Worm (Caenorhabditis elegans): Measurements from ENCODE around the gene nhr-91.

The nhr-91 gene

DNA sequence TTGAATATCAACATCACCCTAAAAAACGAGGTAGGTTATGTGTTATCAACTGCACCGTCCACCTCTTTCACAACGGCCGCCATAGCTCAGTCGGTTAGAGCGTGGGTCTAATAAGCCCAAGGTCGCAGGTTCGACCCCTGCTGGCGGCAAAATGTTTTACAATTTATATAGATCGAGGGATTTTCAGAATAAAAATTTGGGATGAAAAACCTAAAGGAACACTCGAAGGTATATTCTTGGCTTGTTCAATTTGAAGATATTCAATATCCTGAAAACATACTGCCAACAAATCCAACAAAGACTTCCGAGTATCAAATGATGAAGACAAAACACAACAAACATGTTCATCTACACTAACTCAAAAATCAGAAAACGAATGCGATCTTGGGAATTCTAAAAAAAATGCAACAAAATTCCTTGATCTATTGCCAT is 11.8 kb upstream of the nhr-91 start (continued):
- no peak for TF ChIP-seq nhr-28 (tag; optimal IDR thresholded peaks at IDR 0.05)
- peak; percentile 55 to 88 for TF ChIP-seq daf-16 (GFP tag; optimal IDR thresholded peaks at IDR 0.05)
- peak; percentile 66 for TF ChIP-seq daf-16 (tag; optimal IDR thresholded peaks at IDR 0.05)
- peak in 1 of 2 experiments; percentile 68; a peak in 1 of 4 replicates for TF ChIP-seq madf-5 (GFP tag; IDR thresholded peaks at IDR 0.05)
- TF ChIP-seq rbr-2 (tag; optimal IDR thresholded peaks at IDR 0.05) = peak; percentile 39
- TF ChIP-seq zip-2 (tag; optimal IDR thresholded peaks at IDR 0.05) = peak; percentile 62
- no peak for TF ChIP-seq unc-62 (GFP tag; optimal IDR thresholded peaks at IDR 0.05 in 1 of 2)
- TF ChIP-seq unc-62 (tag; optimal IDR thresholded peaks at IDR 0.05) = no peak
- no peak for TF ChIP-seq mdl-1 (tag; optimal IDR thresholded peaks at IDR 0.05)
- no peak for TF ChIP-seq nhr-11 (tag; optimal IDR thresholded peaks at IDR 0.05)
- peak; percentile 79 for TF ChIP-seq lin-13 (GFP tag; optimal IDR thresholded peaks at IDR 0.05)
- no peak for TF ChIP-seq ZK546.5 (tag; optimal IDR thresholded peaks at IDR 0.05)
- TF ChIP-seq egl-43 (GFP tag; IDR thresholded peaks at IDR 0.05) = no peak; the same call in 1 of the 2 replicates
- TF ChIP-seq hif-1 (tag; optimal IDR thresholded peaks at IDR 0.05) = peak in 1 of 2 experiments; percentile 11
- TF ChIP-seq ceh-28 (tag; optimal IDR thresholded peaks at IDR 0.05) = no peak
- TF ChIP-seq mep-1 (tag; optimal IDR thresholded peaks at IDR 0.05) = peak; percentile 33
- peak; percentile 43; the same call in 1 of the 2 replicates for TF ChIP-seq dmd-6 (GFP tag; IDR thresholded peaks at IDR 0.05)
- TF ChIP-seq sdz-12 (GFP tag; optimal IDR thresholded peaks at IDR 0.05) = peak; percentile 38
- TF ChIP-seq ctbp-1 (GFP tag; IDR thresholded peaks at IDR 0.05) = peak; percentile 68; the same call in 1 of the 2 replicates
- TF ChIP-seq ceh-62 (tag; optimal IDR thresholded peaks at IDR 0.05) = no peak
- peak; percentile 78 for TF ChIP-seq dmd-8 (GFP tag; IDR thresholded peaks at IDR 0.05)
- no peak for TF ChIP-seq ama-1 (optimal IDR thresholded peaks at IDR 0.05)
- TF ChIP-seq F49E8.2 (tag; optimal IDR thresholded peaks at IDR 0.05; ENCODE audit: borderline replicate concordance) = peak; percentile 80
- no peak for TF ChIP-seq fos-1 (tag; optimal IDR thresholded peaks at IDR 0.05)
- no peak for TF ChIP-seq nhr-6 (tag; optimal IDR thresholded peaks at IDR 0.05)

DNA sequence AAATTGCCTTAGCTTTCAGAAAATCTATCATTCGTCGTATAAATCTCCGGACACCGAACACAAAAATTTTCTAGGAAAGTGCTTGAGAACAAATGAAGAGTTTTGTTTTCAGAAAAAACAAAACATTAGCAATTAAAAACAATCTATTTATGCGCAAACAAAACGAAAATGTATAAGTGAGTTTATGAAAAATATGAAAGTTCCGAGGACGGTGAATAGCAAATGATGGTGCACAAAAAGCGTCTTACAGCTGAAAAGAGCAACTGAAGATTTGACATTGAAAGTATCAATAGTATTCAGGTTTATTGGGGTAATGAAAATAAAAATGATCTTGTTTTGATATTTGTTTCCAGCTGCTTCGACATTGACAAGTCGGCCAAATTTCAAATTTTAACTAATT is 9.2 kb upstream of the nhr-91 start:
- no peak for TF ChIP-seq daf-12 (tag; optimal IDR thresholded peaks at IDR 0.05)
- peak; percentile 93 for TF ChIP-seq aha-1 (tag)

ce11 chrX:15302863-15303262 is 6.3 kb upstream of the nhr-91 start, which contains the start of gene ser-2:
TSS of gene ser-2 (minus strand) at chrX:15302963.
- no peak for TF ChIP-seq hlh-30 (tag; optimal IDR thresholded peaks at IDR 0.05; ENCODE audit: insufficient read depth)
- no peak for TF ChIP-seq F49E8.2 (tag; optimal IDR thresholded peaks at IDR 0.05; ENCODE audit: borderline replicate concordance)
- TF ChIP-seq rbr-2 (tag; optimal IDR thresholded peaks at IDR 0.05) = no peak
- no peak for TF ChIP-seq aha-1 (tag)
- no peak for TF ChIP-seq ceh-32 (tag; optimal IDR thresholded peaks at IDR 0.05; ENCODE audit: poor library complexity)
- TF ChIP-seq fkh-10 (GFP tag; optimal IDR thresholded peaks at IDR 0.05) = no peak
- no peak for TF ChIP-seq mxl-2 (GFP tag; conservative IDR thresholded peaks at IDR 0.05)
- no peak for TF ChIP-seq lin-38 (GFP tag; IDR thresholded peaks at IDR 0.05)
- TF ChIP-seq nhr-25 (tag; optimal IDR thresholded peaks at IDR 0.05; ENCODE audit: borderline replicate concordance, insufficient read depth) = no peak
- TF ChIP-seq lir-3 (tag; optimal IDR thresholded peaks at IDR 0.05) = no peak
- no peak for TF ChIP-seq F26F4.8 (GFP tag; conservative IDR thresholded peaks at IDR 0.05)
- no peak for TF ChIP-seq mxl-3 (GFP tag; optimal IDR thresholded peaks at IDR 0.05)
- no peak for TF ChIP-seq hmg-1.1 (GFP tag; IDR thresholded peaks at IDR 0.05)
- no peak for TF ChIP-seq ztf-7 (tag; optimal IDR thresholded peaks at IDR 0.05)
- TF ChIP-seq spr-1 (tag; optimal IDR thresholded peaks at IDR 0.05) = no peak
- TF ChIP-seq lin-13 (GFP tag; optimal IDR thresholded peaks at IDR 0.05) = no peak
- TF ChIP-seq ama-1 (optimal IDR thresholded peaks at IDR 0.05) = no peak
- TF ChIP-seq nhr-76 (tag; optimal IDR thresholded peaks at IDR 0.05) = no peak
- no peak for TF ChIP-seq hlh-11 (tag; optimal IDR thresholded peaks at IDR 0.05)

Measured in whole organism, L4 larva.